Worm (Caenorhabditis elegans) whole organism, midembryonic: ENCODE measurements around the gene F15A4.2.

Experiments
- flt-1 ChIP-seq: fragments of 200-800 bp; sonication (Bioruptor generic); IDR thresholded peaks from 2 replicates; pipeline ENCODE4 v1.3.6; 2022; ENCODE audit warnings: missing genetic modification characterization, missing compliant biosample characterization
- klf-2 ChIP-seq: fragments of 200-800 bp; sonication (Bioruptor generic); conservative IDR thresholded peaks from 2 replicates; pipeline ENCODE4 v1.3.6; 2022; ENCODE audit warnings: missing genetic modification reagents, missing genetic modification characterization, missing compliant biosample characterization
- med-1 ChIP-seq: sonication (generic microtip); optimal IDR thresholded peaks from 2 replicates; lab custom pipeline; 2017; ENCODE audit warnings: missing genetic modification characterization, mild to moderate bottlenecking, missing compliant biosample characterization, antibody characterized with exemption, missing genetic modification reagents; ENCODE audit not compliant: insufficient read depth
- ref-1 ChIP-seq: fragments of 200-800 bp; sonication (Bioruptor generic); conservative IDR thresholded peaks from 2 replicates; pipeline ENCODE4 v1.3.6; 2022; ENCODE audit warnings: missing genetic modification reagents, missing genetic modification characterization, missing compliant biosample characterization
- ztf-29 ChIP-seq: fragments of 200-800 bp; sonication (Bioruptor generic); IDR thresholded peaks from 2 replicates; pipeline ENCODE4 v1.3.6; 2022; ENCODE audit warnings: missing genetic modification reagents, missing genetic modification characterization, missing compliant biosample characterization

DNA sequence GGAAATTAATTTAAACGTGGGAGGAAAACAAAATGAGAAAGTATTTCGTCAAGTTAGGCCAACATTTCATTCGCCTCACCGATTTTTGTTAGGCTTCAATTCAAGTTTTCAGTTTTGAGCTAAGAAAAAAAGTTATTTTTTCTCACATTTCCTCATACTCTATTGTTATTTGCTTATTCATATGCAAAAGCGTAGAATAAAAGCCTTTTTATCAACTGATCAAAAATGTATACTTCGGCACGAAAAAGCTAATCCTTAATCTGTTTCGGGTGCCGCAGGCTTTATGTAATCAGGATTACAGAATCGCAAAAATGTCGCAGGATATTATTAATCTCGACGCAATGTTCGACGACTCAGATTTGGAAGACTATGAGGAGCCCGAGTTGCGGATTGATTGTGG is 27.6 kb downstream of the F15A4.2 start, which contains the start of gene T21B4.15:
- TF ChIP-seq klf-2 (GFP tag; lab: Robert Waterston, UW) (no peak), ztf-29 (GFP tag; lab: Robert Waterston, UW) (no peak), flt-1 (GFP tag; lab: Robert Waterston, UW) (no peak), ref-1 (GFP tag; lab: Robert Waterston, UW) (no peak), med-1 (GFP tag; lab: Kevin White, UChicago) (no peak)
